Fruit fly (Drosophila melanogaster) Kc167 (cell line): ENCODE measurements around the gene Osi6.

Experiments
- Myc ChIP-seq: fragments of >200 bp; optimal IDR thresholded peaks from 2 replicates; lab custom pipeline; 2017; ENCODE audit warnings: missing external identifiers
- Sin3A ChIP-seq: fragments of >200 bp; optimal IDR thresholded peaks from 2 replicates; lab custom pipeline; 2018; ENCODE audit warnings: missing external identifiers
- h ChIP-seq: fragments of >200 bp; optimal IDR thresholded peaks from 3 replicates; lab custom pipeline; 2018; ENCODE audit warnings: missing external identifiers
- insv ChIP-seq: fragments of >200 bp; optimal IDR thresholded peaks from 3 replicates; lab custom pipeline; 2018; ENCODE audit warnings: missing external identifiers
- psq ChIP-seq: fragments of >200 bp; optimal IDR thresholded peaks from 2 replicates; lab custom pipeline; 2017; ENCODE audit warnings: missing external identifiers
- ttk ChIP-seq: sonication (Bioruptor generic); optimal IDR thresholded peaks from 2 replicates; lab custom pipeline; 2017; ENCODE audit warnings: missing external identifiers

The Osi6 gene

dm6 chr3R:6222119-6222518, 12.4 kb upstream of the Osi6 start:
- TF ChIP-seq insv, result no peak
- TF ChIP-seq ttk, result no peak
- TF ChIP-seq h (lab: Kevin White, UChicago), result no peak
- TF ChIP-seq Sin3A, result no peak
- no peak for TF ChIP-seq psq (lab: Kevin White, UChicago)
- no peak for TF ChIP-seq Myc (lab: Kevin White, UChicago)

- TF ChIP-seq Myc (lab: Kevin White, UChicago) (no peak), insv (no peak), h (lab: Kevin White, UChicago) (no peak), ttk (no peak), psq (lab: Kevin White, UChicago) (no peak), Sin3A (no peak)
Measured at dm6 chr3R:6226156-6226555, 8.4 kb upstream of the Osi6 start.

dm6 chr3R:6226997-6227562, 7.4 kb upstream of the Osi6 start, which contains the start of gene Osi5:
Osi5 (plus strand) TSS chr3R:6227512.
- TF ChIP-seq insv (no peak), Sin3A (no peak), ttk (no peak), h (lab: Kevin White, UChicago) (no peak), psq (lab: Kevin White, UChicago) (no peak), Myc (lab: Kevin White, UChicago) (no peak)

- TF ChIP-seq insv (no peak), ttk (no peak), Sin3A (no peak), Myc (lab: Kevin White, UChicago) (no peak), psq (lab: Kevin White, UChicago) (no peak), h (lab: Kevin White, UChicago) (no peak)
Measured at dm6 chr3R:6229055-6229841, 5.3 kb upstream of the Osi6 start.

dm6 chr3R:6230298-6230697, 4.2 kb upstream of the Osi6 start:
- TF ChIP-seq Sin3A (no peak), ttk (no peak)

dm6 chr3R:6231391-6231790, 3.1 kb upstream of the Osi6 start:
- TF ChIP-seq Sin3A (no peak), insv (no peak), ttk (no peak)

- TF ChIP-seq insv (no peak), psq (lab: Kevin White, UChicago) (no peak), Sin3A (no peak), h (lab: Kevin White, UChicago) (no peak), Myc (lab: Kevin White, UChicago) (no peak), ttk (no peak)
Measured at dm6 chr3R:6233104-6233503, 1.4 kb upstream of the Osi6 start.

dm6 chr3R:6238977-6239376, 4.5 kb downstream of the Osi6 start:
- TF ChIP-seq psq (lab: Kevin White, UChicago) (no peak), Myc (lab: Kevin White, UChicago) (no peak), Sin3A (no peak), h (lab: Kevin White, UChicago) (no peak), ttk (no peak)

dm6 chr3R:6240263-6240662, 5.8 kb downstream of the Osi6 start:
- no peak for TF ChIP-seq psq (lab: Kevin White, UChicago)
- no peak for TF ChIP-seq ttk
- no peak for TF ChIP-seq Sin3A

- no peak for TF ChIP-seq ttk
Measured at dm6 chr3R:6241289-6241688, 6.8 kb downstream of the Osi6 start.

- TF ChIP-seq insv (no peak), Sin3A (no peak), ttk (no peak), h (lab: Kevin White, UChicago) (no peak), Myc (lab: Kevin White, UChicago) (no peak), psq (lab: Kevin White, UChicago) (no peak)
Measured at dm6 chr3R:6244035-6244434, 9.5 kb downstream of the Osi6 start.

- TF ChIP-seq psq (lab: Kevin White, UChicago) (no peak), Myc (lab: Kevin White, UChicago) (no peak), insv (no peak), Sin3A (no peak), h (lab: Kevin White, UChicago) (no peak)
Measured at dm6 chr3R:6244986-6245385, 10.5 kb downstream of the Osi6 start.

dm6 chr3R:6248694-6249093, 14.2 kb downstream of the Osi6 start, which contains the start of gene Osi7:
Osi7 (plus strand) TSS chr3R:6248994.
- TF ChIP-seq Sin3A (no peak), psq (lab: Kevin White, UChicago) (no peak), ttk (no peak), insv (no peak), Myc (lab: Kevin White, UChicago) (no peak), h (lab: Kevin White, UChicago) (no peak)

- TF ChIP-seq insv (no peak), Myc (lab: Kevin White, UChicago) (no peak), Sin3A (no peak), ttk (no peak), h (lab: Kevin White, UChicago) (no peak), psq (lab: Kevin White, UChicago) (no peak)
Measured at dm6 chr3R:6252809-6253208, 18.3 kb downstream of the Osi6 start.
